Worm (Caenorhabditis elegans): ENCODE results near the gene C26B9.3.

ce11 chrX:5337959-5338358 is at the start of gene C26B9.3:
- TF ChIP-seq lsy-2 (tag; optimal IDR thresholded peaks at IDR 0.05) (no peak), pha-4 (tag; optimal IDR thresholded peaks at IDR 0.05) (no peak), lin-13 (tag; optimal IDR thresholded peaks at IDR 0.05) (no peak), blmp-1 (tag; optimal IDR thresholded peaks at IDR 0.05) (peak; percentile 87), tbx-8 (GFP tag; optimal IDR thresholded peaks at IDR 0.05) (no peak), unc-62 (GFP tag; optimal IDR thresholded peaks at IDR 0.05) (no peak), ces-1 (GFP tag; optimal IDR thresholded peaks at IDR 0.05) (no peak), flh-1 (GFP tag; optimal IDR thresholded peaks at IDR 0.05) (no peak), nhr-2 (tag; optimal IDR thresholded peaks at IDR 0.05) (no peak), snpc-4 (tag; optimal IDR thresholded peaks at IDR 0.05) (no peak), ztf-11 (tag; optimal IDR thresholded peaks at IDR 0.05) (no peak)

Measured in whole organism, mixed stage, embryonic.